Fruit fly (Drosophila melanogaster) whole organism, embryonic: ENCODE measurements around the gene CG7728.

Experiments
- Aef1 ChIP-seq: fragments of 200-800 bp; sonication (Bioruptor generic); IDR thresholded peaks from 3 replicates; pipeline ENCODE4 v1.3.6; 2022; ENCODE audit warnings: missing biosample characterization, missing genetic modification characterization
- CG1024 ChIP-seq: fragments of 200-800 bp; sonication (Bioruptor generic); IDR thresholded peaks from 2 replicates; pipeline ENCODE4 v1.3.6; 2022; ENCODE audit warnings: missing biosample characterization, missing genetic modification characterization
- CG5953 ChIP-seq: fragments of 200-800 bp; sonication (Bioruptor generic); IDR thresholded peaks from 2 replicates; pipeline ENCODE4 v1.3.6; 2022; ENCODE audit warnings: missing biosample characterization, missing genetic modification characterization
- CG6854 ChIP-seq: fragments of 200-800 bp; sonication (Bioruptor generic); optimal IDR thresholded peaks from 3 replicates; lab custom pipeline; 2017; ENCODE audit warnings: missing biosample characterization, mild to moderate bottlenecking, missing genetic modification characterization
- CG7556 ChIP-seq: fragments of 200-800 bp; sonication (Bioruptor generic); optimal IDR thresholded peaks from 2 replicates; lab custom pipeline; 2017; ENCODE audit warnings: missing biosample characterization, mild to moderate bottlenecking, missing genetic modification characterization
- CTCF ChIP-seq: fragments of 200-800 bp; sonication (Bioruptor generic); optimal IDR thresholded peaks from 2 replicates; lab custom pipeline; 2017; ENCODE audit warnings: missing biosample characterization, mild to moderate bottlenecking, missing genetic modification characterization, moderate library complexity
- H2.0 ChIP-seq: fragments of 200-800 bp; sonication (Bioruptor generic); IDR thresholded peaks from 2 replicates; pipeline ENCODE4 v1.3.6; 2022; ENCODE audit warnings: missing biosample characterization, missing genetic modification characterization
- abd-A ChIP-seq: fragments of 200-800 bp; sonication (Bioruptor generic); optimal IDR thresholded peaks from 3 replicates; lab custom pipeline; 2019; ENCODE audit warnings: missing biosample characterization, mild to moderate bottlenecking, missing genetic modification characterization, moderate library complexity
- aop ChIP-seq: fragments of 200-800 bp; sonication (Bioruptor generic); IDR thresholded peaks from 2 replicates; pipeline ENCODE4 v1.3.6; 2022; ENCODE audit warnings: missing biosample characterization, missing genetic modification characterization
- dm ChIP-seq: fragments of 200-800 bp; sonication (Bioruptor generic); optimal IDR thresholded peaks from 3 replicates; lab custom pipeline; 2016; ENCODE audit warnings: missing biosample characterization, missing genetic modification characterization
- fd102C ChIP-seq: fragments of 200-800 bp; sonication (Bioruptor generic); optimal IDR thresholded peaks from 2 replicates; lab custom pipeline; 2018; ENCODE audit warnings: missing biosample characterization, mild to moderate bottlenecking, missing genetic modification characterization, moderate library complexity
- h ChIP-seq: fragments of >200 bp; optimal IDR thresholded peaks from 2 replicates; lab custom pipeline; 2017
- hkb ChIP-seq, 2 experiments: fragments of 200-800 bp in 1 of 2; fragments of >200 bp in 1 of 2; sonication (Bioruptor generic) in 1 of 2; IDR thresholded peaks in 1 of 2; optimal IDR thresholded peaks in 1 of 2; 2 replicates each; pipeline versions ENCODE4 v1.3.6 to Lab custom; 2017 to 2022; ENCODE audit warnings: missing biosample characterization in 1 of 2, missing genetic modification characterization in 1 of 2
- sens-2 ChIP-seq: fragments of 200-800 bp; sonication (Bioruptor generic); IDR thresholded peaks from 2 replicates; pipeline ENCODE4 v1.3.6; 2022; ENCODE audit warnings: missing biosample characterization, missing genetic modification characterization

dm6 chr3L:17016576-17016917 is 211 bp downstream of the CG7728 start:
- TF ChIP-seq CG7556 (GFP tag; lab: Kevin White, UChicago) (no peak), fd102C (GFP tag; lab: Kevin White, UChicago) (no peak), abd-A (tag; lab: Kevin White, UChicago) (no peak), CG6854 (GFP tag; lab: Kevin White, UChicago) (no peak), CG5953 (no peak), H2.0 (GFP tag; lab: Robert Waterston, UW) (no peak), CTCF (GFP tag; lab: Kevin White, UChicago) (no peak), h (no peak), dm (GFP tag; lab: Kevin White, UChicago) (no peak), CG1024 (no peak), Aef1 (GFP tag; lab: Robert Waterston, UW) (no peak), sens-2 (no peak), aop (GFP tag; lab: Robert Waterston, UW) (no peak), hkb (optimal IDR thresholded peaks at IDR 0.05; lab: Kevin White, UChicago) (no peak), hkb (GFP tag; IDR thresholded peaks at IDR 0.05; lab: Robert Waterston, UW) (no peak)
